Worm (Caenorhabditis elegans): ENCODE data around the gene ptr-24.

Gene ptr-24

ce11 chrX:13308745-13309144 lies 29.1 kb upstream of the ptr-24 start, which contains the start of gene srxa-8:
Gene srxa-8, minus strand, starts transcription at chrX:13308845.
- TF ChIP-seq daf-12 (tag; optimal IDR thresholded peaks at IDR 0.05) (no peak), egl-27 (tag; optimal IDR thresholded peaks at IDR 0.05) (no peak), snpc-1.2 (GFP tag; IDR thresholded peaks at IDR 0.05) (no peak), dmd-9 (GFP tag; IDR thresholded peaks at IDR 0.05) (no peak), unc-62 (GFP tag; optimal IDR thresholded peaks at IDR 0.05 in 1 of 2) (no peak), unc-62 (tag; optimal IDR thresholded peaks at IDR 0.05) (no peak), ceh-20 (GFP tag; IDR thresholded peaks at IDR 0.05) (no peak), cey-2 (tag; optimal IDR thresholded peaks at IDR 0.05; ENCODE audit: borderline replicate concordance, insufficient read depth) (no peak)

- no peak for TF ChIP-seq lir-3 (tag; optimal IDR thresholded peaks at IDR 0.05)
- TF ChIP-seq hlh-11 (tag; optimal IDR thresholded peaks at IDR 0.05): peak; percentile 91
- TF ChIP-seq set-16 (GFP tag; IDR thresholded peaks at IDR 0.05): no peak
- TF ChIP-seq php-3 (GFP tag; IDR thresholded peaks at IDR 0.05): peak; percentile 93
- TF ChIP-seq daf-8 (GFP tag; IDR thresholded peaks at IDR 0.05): no peak
- no peak for TF ChIP-seq R02D3.7 (tag; optimal IDR thresholded peaks at IDR 0.05)
- no peak for TF ChIP-seq spr-1 (tag; optimal IDR thresholded peaks at IDR 0.05)
- TF ChIP-seq hif-1 (tag; optimal IDR thresholded peaks at IDR 0.05): no peak
- TF ChIP-seq madf-5 (GFP tag; IDR thresholded peaks at IDR 0.05): no peak
- peak; percentile 67 for TF ChIP-seq mxl-3 (GFP tag; optimal IDR thresholded peaks at IDR 0.05)
- no peak for TF ChIP-seq rbr-2 (tag; optimal IDR thresholded peaks at IDR 0.05)
- peak in 1 of 2 experiments; percentile 62 for TF ChIP-seq mdl-1 (tag; optimal IDR thresholded peaks at IDR 0.05)
- no peak for TF ChIP-seq zip-11 (GFP tag; IDR thresholded peaks at IDR 0.05)
- no peak for TF ChIP-seq lin-13 (GFP tag; optimal IDR thresholded peaks at IDR 0.05)
- peak in 1 of 2 experiments; percentile 86 for TF ChIP-seq daf-16 (GFP tag; optimal IDR thresholded peaks at IDR 0.05)
- peak; percentile 100 for TF ChIP-seq daf-16 (tag; optimal IDR thresholded peaks at IDR 0.05)
- TF ChIP-seq ama-1 (optimal IDR thresholded peaks at IDR 0.05): no peak
- TF ChIP-seq hlh-30 (tag; optimal IDR thresholded peaks at IDR 0.05; ENCODE audit: insufficient read depth): peak; percentile 68
- TF ChIP-seq nhr-102 (tag; optimal IDR thresholded peaks at IDR 0.05): peak; percentile 74
- no peak for TF ChIP-seq fos-1 (tag; optimal IDR thresholded peaks at IDR 0.05)
- TF ChIP-seq lin-39 (tag; optimal IDR thresholded peaks at IDR 0.05): no peak
- peak; percentile 92 for TF ChIP-seq pqm-1 (tag; optimal IDR thresholded peaks at IDR 0.05)
- peak; percentile 27 for TF ChIP-seq zip-2 (tag; optimal IDR thresholded peaks at IDR 0.05)
- TF ChIP-seq tra-1 (GFP tag; IDR thresholded peaks at IDR 0.05): peak; percentile 72; the same call in 1 of the 2 replicates
- TF ChIP-seq duxl-1 (tag; optimal IDR thresholded peaks at IDR 0.05; ENCODE audit: poor library complexity): no peak
- no peak for TF ChIP-seq ZK546.5 (tag; optimal IDR thresholded peaks at IDR 0.05)
- TF ChIP-seq nhr-77 (tag; optimal IDR thresholded peaks at IDR 0.05): peak; percentile 70
- peak; percentile 58 for TF ChIP-seq nhr-10 (tag; optimal IDR thresholded peaks at IDR 0.05)
- no peak for TF ChIP-seq lin-1 (GFP tag; IDR thresholded peaks at IDR 0.05)
- no peak for TF ChIP-seq T20F7.1 (GFP tag; optimal IDR thresholded peaks at IDR 0.05)
- TF ChIP-seq mxl-2 (GFP tag; conservative IDR thresholded peaks at IDR 0.05): no peak
- no peak for TF ChIP-seq fkh-10 (GFP tag; optimal IDR thresholded peaks at IDR 0.05)
- no peak for TF ChIP-seq ceh-20 (GFP tag; IDR thresholded peaks at IDR 0.05)
- peak; percentile 93 for TF ChIP-seq dmd-6 (GFP tag; IDR thresholded peaks at IDR 0.05)
- no peak for TF ChIP-seq Y5F2A.4 (GFP tag; optimal IDR thresholded peaks at IDR 0.05)
- TF ChIP-seq lsy-2 (tag; optimal IDR thresholded peaks at IDR 0.05): no peak
- no peak for TF ChIP-seq vab-7 (GFP tag; IDR thresholded peaks at IDR 0.05)
- TF ChIP-seq mep-1 (tag; optimal IDR thresholded peaks at IDR 0.05): peak; percentile 34
- TF ChIP-seq dpl-1 (GFP tag; optimal IDR thresholded peaks at IDR 0.05): no peak
- TF ChIP-seq cey-2 (tag; optimal IDR thresholded peaks at IDR 0.05; ENCODE audit: borderline replicate concordance, insufficient read depth): no peak
- no peak for TF ChIP-seq unc-130 (GFP tag; optimal IDR thresholded peaks at IDR 0.05)
- peak; percentile 94 for TF ChIP-seq nhr-28 (tag; optimal IDR thresholded peaks at IDR 0.05)
- no peak for TF ChIP-seq ctbp-1 (GFP tag; IDR thresholded peaks at IDR 0.05)
- no peak for TF ChIP-seq ceh-28 (tag; optimal IDR thresholded peaks at IDR 0.05)
- no peak for TF ChIP-seq aha-1 (tag)
These were observed 27.1 kb upstream of the ptr-24 start for ce11 chrX:13310763-13311162.
